Worm (Caenorhabditis elegans) whole organism, late embryonic: ENCODE results near the gene M02H5.8.

ENCODE experiments used
- ceh-9 ChIP-seq: sonication (generic microtip); optimal IDR thresholded peaks from 2 replicates; lab custom pipeline; 2016; ENCODE audit warnings: mild to moderate bottlenecking, missing genetic modification characterization, inconsistent platforms, missing compliant biosample characterization
- nhr-11 ChIP-seq: fragments of 150-350 bp; optimal IDR thresholded peaks from 2 replicates; lab custom pipeline; 2014; ENCODE audit warnings: missing biosample characterization, missing genetic modification characterization

- TF ChIP-seq ceh-9 (tag; lab: Kevin White, UChicago) (no peak), nhr-11 (tag; lab: Kevin White, UChicago) (no peak)
Observed at ce11 chrV:474516-474915, 24.7 kb downstream of the M02H5.8 start, which contains the start of gene nhr-99.
